Worm (Caenorhabditis elegans) whole organism, L4 larva: ENCODE data around the gene dif-1.
A peak's percentile ranks its signal among the peaks of the same experiment; 100 is the strongest.

Source experiments
- D1046.2 ChIP-seq: fragments of 200-800 bp; sonication (Bioruptor generic); IDR thresholded peaks from 2 replicates; pipeline ENCODE4 v1.3.6; 2022; ENCODE audit warnings: missing genetic modification characterization, missing compliant biosample characterization
- F26F4.8 ChIP-seq: fragments of 200-800 bp; sonication (Bioruptor generic); conservative IDR thresholded peaks from 2 replicates; pipeline ENCODE4 v1.3.6; 2022; ENCODE audit warnings: missing genetic modification characterization, missing compliant biosample characterization
- F37D6.2 ChIP-seq: sonication (generic microtip); optimal IDR thresholded peaks from 2 replicates; lab custom pipeline; 2016; ENCODE audit warnings: mild to moderate bottlenecking, missing genetic modification characterization, missing compliant biosample characterization
- F44E2.7 ChIP-seq: fragments of 200-800 bp; sonication (Bioruptor generic); IDR thresholded peaks from 2 replicates; pipeline ENCODE4 v2.1.2; 2022; ENCODE audit warnings: missing genetic modification characterization, missing compliant biosample characterization
- T20F7.1 ChIP-seq: fragments of 200-800 bp; sonication (Bioruptor generic); optimal IDR thresholded peaks from 2 replicates; lab custom pipeline; 2018; ENCODE audit warnings: mild to moderate bottlenecking, missing genetic modification characterization, missing compliant biosample characterization
- T26A8.4 ChIP-seq: fragments of 200-800 bp; sonication (Bioruptor generic); IDR thresholded peaks from 2 replicates; pipeline ENCODE4 v1.3.6; 2022; ENCODE audit warnings: missing genetic modification characterization, missing compliant biosample characterization
- Y105C5A.15 ChIP-seq: fragments of 200-800 bp; sonication (Bioruptor generic); IDR thresholded peaks from 2 replicates; pipeline ENCODE4 v1.3.6; 2022; ENCODE audit warnings: missing genetic modification characterization, missing compliant biosample characterization
- ZK337.2 ChIP-seq: fragments of 200-800 bp; sonication (Bioruptor generic); IDR thresholded peaks from 2 replicates; pipeline ENCODE4 v1.3.6; 2022; ENCODE audit warnings: missing genetic modification reagents, missing genetic modification characterization, missing compliant biosample characterization
- ZK546.5 ChIP-seq, 2 experiments: sonication (generic microtip); optimal IDR thresholded peaks; 2 replicates each; lab custom pipeline; 2017; ENCODE audit warnings: missing biosample characterization in 2 of 2, missing genetic modification characterization in 2 of 2
- ceh-28 ChIP-seq: fragments of 150-350 bp; optimal IDR thresholded peaks from 2 replicates; lab custom pipeline; 2014; ENCODE audit warnings: missing biosample characterization, missing genetic modification reagents, missing genetic modification characterization
- cey-2 ChIP-seq: sonication (generic microtip); optimal IDR thresholded peaks from 3 replicates; lab custom pipeline; 2017; ENCODE audit warnings: missing genetic modification characterization, mild to moderate bottlenecking, missing compliant biosample characterization, antibody characterized with exemption, borderline replicate concordance; ENCODE audit not compliant: insufficient read depth
- ctbp-1 ChIP-seq: fragments of 200-800 bp; sonication (Bioruptor generic); IDR thresholded peaks from 2 replicates; pipeline ENCODE4 v1.3.6; 2022; ENCODE audit warnings: missing genetic modification reagents, missing genetic modification characterization, missing compliant biosample characterization
- daf-8 ChIP-seq: fragments of 200-800 bp; sonication (Bioruptor generic); IDR thresholded peaks from 2 replicates; pipeline ENCODE4 v1.3.6; 2022; ENCODE audit warnings: missing genetic modification characterization, missing compliant biosample characterization
- dmd-6 ChIP-seq: fragments of 200-800 bp; sonication (Bioruptor generic); IDR thresholded peaks from 2 replicates; pipeline ENCODE4 v1.3.6; 2022; ENCODE audit warnings: missing genetic modification reagents, missing genetic modification characterization, missing compliant biosample characterization
- dmd-8 ChIP-seq: fragments of 200-800 bp; sonication (Bioruptor generic); IDR thresholded peaks from 2 replicates; pipeline ENCODE4 v1.3.6; 2022; ENCODE audit warnings: missing genetic modification characterization, missing compliant biosample characterization
- dmd-9 ChIP-seq: fragments of 200-800 bp; sonication (Bioruptor generic); IDR thresholded peaks from 2 replicates; pipeline ENCODE4 v1.3.6; 2022; ENCODE audit warnings: missing genetic modification reagents, missing genetic modification characterization, missing compliant biosample characterization
- dpl-1 ChIP-seq: fragments of 150-350 bp; optimal IDR thresholded peaks from 2 replicates; lab custom pipeline; 2014; ENCODE audit warnings: missing biosample characterization, missing genetic modification reagents, missing genetic modification characterization
- duxl-1 ChIP-seq: sonication (generic microtip); optimal IDR thresholded peaks from 2 replicates; lab custom pipeline; 2016; ENCODE audit warnings: mild to moderate bottlenecking, missing genetic modification characterization, moderate library complexity, missing compliant biosample characterization; ENCODE audit not compliant: poor library complexity
- egl-43 ChIP-seq: fragments of 200-800 bp; sonication (Bioruptor generic); IDR thresholded peaks from 2 replicates; pipeline ENCODE4 v1.3.6; 2022; ENCODE audit warnings: missing genetic modification reagents, missing genetic modification characterization, missing compliant biosample characterization
- hif-1 ChIP-seq, 2 experiments: sonication (generic microtip); optimal IDR thresholded peaks; 2 replicates each; lab custom pipeline; 2016 to 2017; ENCODE audit warnings: missing compliant biosample characterization in 2 of 2, missing genetic modification characterization in 2 of 2, missing genetic modification reagents in 2 of 2, missing genotype in 2 of 2, mild to moderate bottlenecking in 1 of 2
- hlh-11 ChIP-seq: fragments of 200-800 bp; sonication (Bioruptor generic); optimal IDR thresholded peaks from 2 replicates; lab custom pipeline; 2018; ENCODE audit warnings: mild to moderate bottlenecking, missing genetic modification characterization, missing compliant biosample characterization
- jun-1 ChIP-seq: fragments of 150-350 bp; optimal IDR thresholded peaks from 2 replicates; lab custom pipeline; 2014; ENCODE audit warnings: missing biosample characterization, missing genetic modification reagents, missing genetic modification characterization
- lim-7 ChIP-seq: fragments of 200-800 bp; sonication (Bioruptor generic); IDR thresholded peaks from 2 replicates; pipeline ENCODE4 v1.3.6; 2022; ENCODE audit warnings: missing genetic modification characterization, missing compliant biosample characterization
- lin-13 ChIP-seq: fragments of 150-350 bp; optimal IDR thresholded peaks from 2 replicates; lab custom pipeline; 2014; ENCODE audit warnings: missing biosample characterization, missing genetic modification reagents, missing genetic modification characterization
- lin-39 ChIP-seq: fragments of 150-350 bp; optimal IDR thresholded peaks from 2 replicates; lab custom pipeline; 2014; ENCODE audit warnings: missing biosample characterization, missing genetic modification reagents, missing genetic modification characterization
- mdt-29 ChIP-seq: fragments of 200-800 bp; sonication (Bioruptor generic); IDR thresholded peaks from 2 replicates; pipeline ENCODE4 v1.3.6; 2022; ENCODE audit warnings: missing genetic modification reagents, missing genetic modification characterization, missing compliant biosample characterization
- mep-1 ChIP-seq: fragments of 150-350 bp; sonication (generic microtip); optimal IDR thresholded peaks from 3 replicates; lab custom pipeline; 2014; ENCODE audit warnings: missing biosample characterization, missing genetic modification characterization
- mes-2 ChIP-seq: sonication (generic microtip); optimal IDR thresholded peaks from 2 replicates; lab custom pipeline; 2016; ENCODE audit warnings: missing genotype, mild to moderate bottlenecking, missing genetic modification characterization, missing compliant biosample characterization; ENCODE audit not compliant: poor library complexity, severe bottlenecking
- mxl-3 ChIP-seq: fragments of 200-800 bp; sonication (Bioruptor generic); optimal IDR thresholded peaks from 2 replicates; lab custom pipeline; 2018; ENCODE audit warnings: mild to moderate bottlenecking, missing genetic modification characterization, missing compliant biosample characterization
- nhr-102 ChIP-seq: sonication (generic microtip); optimal IDR thresholded peaks from 2 replicates; lab custom pipeline; 2016; ENCODE audit warnings: mild to moderate bottlenecking, missing genetic modification characterization, moderate library complexity, missing compliant biosample characterization
- nhr-41 ChIP-seq: fragments of 200-800 bp; sonication (Bioruptor generic); IDR thresholded peaks from 2 replicates; pipeline ENCODE4 v1.3.6; 2022; ENCODE audit warnings: missing genetic modification reagents, missing genetic modification characterization, missing compliant biosample characterization
- nhr-77 ChIP-seq: fragments of 150-350 bp; optimal IDR thresholded peaks from 2 replicates; lab custom pipeline; 2014; ENCODE audit warnings: missing biosample characterization, missing genetic modification characterization
- pha-4 ChIP-seq, 2 experiments: fragments of 150-350 bp in 1 of 2; fragments of 200-800 bp in 1 of 2; sonication (Bioruptor generic) in 1 of 2; IDR thresholded peaks in 1 of 2; optimal IDR thresholded peaks in 1 of 2; 2 replicates each; pipeline versions ENCODE4 v1.3.6 to Lab custom; 2014 to 2022; ENCODE audit warnings: missing genetic modification characterization in 2 of 2, missing genetic modification reagents in 2 of 2, missing biosample characterization in 1 of 2, missing compliant biosample characterization in 1 of 2
- saeg-2 ChIP-seq: fragments of 200-800 bp; sonication (Bioruptor generic); IDR thresholded peaks from 2 replicates; pipeline ENCODE4 v1.3.6; 2022; ENCODE audit warnings: missing genetic modification reagents, missing genetic modification characterization, missing compliant biosample characterization
- set-16 ChIP-seq: fragments of 200-800 bp; sonication (Bioruptor generic); IDR thresholded peaks from 2 replicates; pipeline ENCODE4 v1.3.6; 2022; ENCODE audit warnings: missing genetic modification reagents, missing genetic modification characterization, missing compliant biosample characterization
- zfp-3 ChIP-seq: fragments of 200-800 bp; sonication (Bioruptor generic); conservative IDR thresholded peaks from 2 replicates; pipeline ENCODE4 v1.3.6; 2022; ENCODE audit warnings: missing genetic modification reagents, missing genetic modification characterization, missing compliant biosample characterization
- zip-11 ChIP-seq: fragments of 200-800 bp; sonication (Bioruptor generic); IDR thresholded peaks from 2 replicates; pipeline ENCODE4 v1.3.6; 2022; ENCODE audit warnings: missing genetic modification characterization, missing compliant biosample characterization
- ztf-11 ChIP-seq: fragments of 150-350 bp; optimal IDR thresholded peaks from 2 replicates; lab custom pipeline; 2014; ENCODE audit warnings: missing biosample characterization, missing genetic modification characterization
- ztf-7 ChIP-seq: fragments of 150-350 bp; optimal IDR thresholded peaks from 2 replicates; lab custom pipeline; 2014; ENCODE audit warnings: missing biosample characterization, missing genetic modification characterization

dif-1 gene

ce11 chrIV:7505866-7506488 is 46.8 kb downstream of the dif-1 start (continued):
- TF ChIP-seq nhr-41 (GFP tag; lab: Robert Waterston, UW) (no peak), saeg-2 (GFP tag; lab: Robert Waterston, UW) (no peak), pha-4 (GFP tag; IDR thresholded peaks at IDR 0.05; lab: Robert Waterston, UW) (peak; percentile 55), pha-4 (tag; optimal IDR thresholded peaks at IDR 0.05; lab: Kevin White, UChicago) (no peak), duxl-1 (tag; lab: Kevin White, UChicago) (peak; percentile 12), zip-11 (no peak), daf-8 (GFP tag; lab: Robert Waterston, UW) (0 out of 2 replicates have a peak, but pooled peaks have one; percentile 41), cey-2 (no peak), T26A8.4 (GFP tag; lab: Robert Waterston, UW) (no peak; the same call in 1 of the 2 replicates), ZK546.5 (tag; optimal IDR thresholded peaks at IDR 0.05; lab: Kevin White, UChicago) (no peak), F44E2.7 (no peak), hif-1 (tag; optimal IDR thresholded peaks at IDR 0.05; lab: Kevin White, UChicago) (no peak), F26F4.8 (GFP tag; lab: Robert Waterston, UW) (0 out of 2 replicates have a peak, but pooled peaks have one; percentile 12), F37D6.2 (tag; lab: Kevin White, UChicago) (no peak), ZK337.2 (GFP tag; lab: Robert Waterston, UW) (no peak; the same call in 1 of the 2 replicates), mxl-3 (GFP tag; lab: Kevin White, UChicago) (no peak), dmd-6 (GFP tag; lab: Robert Waterston, UW) (peak; percentile 40), D1046.2 (no peak), lim-7 (GFP tag; lab: Robert Waterston, UW) (no peak), zfp-3 (GFP tag; lab: Robert Waterston, UW) (peak; percentile 73; the same call in 1 of the 2 replicates), dmd-8 (no peak), hlh-11 (tag; lab: Kevin White, UChicago) (peak; percentile 29), set-16 (no peak), dmd-9 (no peak), lin-39 (no peak), lin-13 (no peak), mes-2 (tag; lab: Kevin White, UChicago) (peak; percentile 27), ztf-11 (tag; lab: Kevin White, UChicago) (no peak), Y105C5A.15 (GFP tag; lab: Robert Waterston, UW) (no peak), jun-1 (tag; lab: Kevin White, UChicago) (no peak), nhr-77 (tag; lab: Kevin White, UChicago) (peak; percentile 9), ceh-28 (tag; lab: Kevin White, UChicago) (no peak), mdt-29 (GFP tag; lab: Robert Waterston, UW) (no peak; the same call in 1 of the 2 replicates), ctbp-1 (GFP tag; lab: Robert Waterston, UW) (peak; percentile 38; the same call in 1 of the 2 replicates), dpl-1 (no peak), T20F7.1 (peak; percentile 71), mep-1 (tag; lab: Kevin White, UChicago) (peak; percentile 61), egl-43 (no peak; the same call in 1 of the 2 replicates)

DNA sequence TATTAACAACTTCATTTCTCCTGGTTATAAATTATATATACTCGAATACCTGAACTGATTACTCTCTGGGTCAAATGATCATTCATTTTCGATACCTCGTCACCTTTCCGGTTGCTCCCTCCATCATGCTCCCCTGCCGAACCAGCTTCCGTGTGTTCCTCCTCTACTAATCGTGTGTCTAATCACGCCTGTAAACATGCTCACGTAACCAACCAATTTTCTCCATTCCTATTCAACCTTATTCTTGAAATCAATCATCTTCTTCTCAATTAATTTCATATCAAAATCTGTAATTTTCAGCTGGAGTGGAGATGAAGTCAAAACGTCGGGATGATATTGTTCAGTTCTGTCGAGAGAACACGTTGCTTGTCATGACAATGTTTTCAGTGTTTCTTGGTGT is 49.5 kb downstream of the dif-1 start, which contains the start of gene glt-6:
glt-6 (plus strand) TSS at position 301 of the 400 bp plus-strand sequence.
- TF ChIP-seq nhr-102 = no peak
- no peak for TF ChIP-seq ztf-7 (tag; lab: Kevin White, UChicago)
- TF ChIP-seq jun-1 (tag; lab: Kevin White, UChicago) = no peak
